Fruit fly (Drosophila melanogaster) S2 (cell line): Measurements from ENCODE around the gene D2hgdh.

Experiments used
- CG8478 ChIP-seq: fragments of >200 bp; optimal IDR thresholded peaks from 2 replicates; lab custom pipeline; 2018
- CTCF ChIP-seq, 2 experiments: fragments of >200 bp; optimal IDR thresholded peaks; 2 replicates each; lab custom pipeline; 2018

DNA sequence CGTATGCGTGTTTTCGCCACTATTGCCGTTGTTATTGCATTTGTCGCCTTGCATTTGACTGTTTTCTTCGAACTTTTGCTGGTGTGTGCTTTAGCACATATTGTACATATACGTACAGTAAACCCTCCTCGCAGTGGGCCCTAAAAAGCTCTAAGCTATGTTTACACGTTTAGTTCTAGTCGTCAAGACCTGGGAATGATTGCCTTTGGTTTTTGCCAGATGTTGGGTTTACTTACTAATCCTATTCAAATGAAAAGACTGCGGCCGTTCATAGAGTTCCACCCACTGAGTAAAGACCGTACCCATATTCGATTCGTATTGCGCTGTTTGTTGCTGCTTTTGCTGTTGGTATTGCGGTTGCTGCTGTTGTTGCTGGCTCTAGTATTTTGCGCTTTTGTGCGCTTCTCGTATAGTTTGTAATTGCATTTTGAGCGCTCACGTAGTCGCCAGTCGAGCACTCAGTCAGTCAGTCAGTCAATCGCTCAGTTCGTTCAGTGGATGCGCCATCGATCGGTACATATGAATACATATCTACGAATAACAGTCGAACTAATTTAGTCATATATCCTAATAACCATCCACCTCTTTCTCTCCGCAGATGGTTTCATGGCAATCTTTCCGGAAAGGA lies 33.4 kb upstream of the D2hgdh start:
- TF ChIP-seq CG8478 (lab: Kevin White, UChicago), result no peak
- no peak for TF ChIP-seq CTCF (optimal IDR thresholded peaks at IDR 0.05; lab: Kevin White, UChicago)
